Worm (Caenorhabditis elegans): ENCODE results near the gene F42E8.1.

- TF ChIP-seq nhr-11 (tag; optimal IDR thresholded peaks at IDR 0.05) = no peak
- TF ChIP-seq F13H6.1 (tag; optimal IDR thresholded peaks at IDR 0.05) = no peak
- no peak for TF ChIP-seq rnt-1 (tag; optimal IDR thresholded peaks at IDR 0.05)
- no peak for TF ChIP-seq sox-2 (GFP tag; IDR thresholded peaks at IDR 0.05)
- TF ChIP-seq hlh-15 (tag; optimal IDR thresholded peaks at IDR 0.05) = no peak
- TF ChIP-seq pha-4 (tag; optimal IDR thresholded peaks at IDR 0.05) = no peak
These were observed 51.1 kb downstream of the F42E8.1 start for ce11 chrV:13112937-13113497.

Measured in whole organism, late embryonic.